Fruit fly (Drosophila melanogaster) whole organism, embryonic: ENCODE measurements around the gene Glg1.

ENCODE experiments used
- ATbp ChIP-seq: fragments of 200-800 bp; sonication (Bioruptor generic); optimal IDR thresholded peaks from 2 replicates; lab custom pipeline; 2017; ENCODE audit warnings: missing biosample characterization, mild to moderate bottlenecking, missing genetic modification characterization, missing genetic modification reagents
- Atf6 ChIP-seq: fragments of 200-800 bp; sonication (Bioruptor generic); IDR thresholded peaks from 2 replicates; pipeline ENCODE4 v1.3.6; 2022; ENCODE audit warnings: missing biosample characterization, missing genetic modification characterization
- BEAF-32 ChIP-seq: fragments of 200-800 bp; sonication (Bioruptor generic); optimal IDR thresholded peaks from 3 replicates; lab custom pipeline; 2017; ENCODE audit warnings: missing biosample characterization, missing genetic modification characterization, mild to moderate bottlenecking, moderate library complexity, missing genetic modification reagents
- CG11696 ChIP-seq: fragments of 200-800 bp; sonication (Bioruptor generic); IDR thresholded peaks from 2 replicates; pipeline ENCODE4 v1.3.6; 2022; ENCODE audit warnings: missing biosample characterization, missing genetic modification characterization
- CG16779 ChIP-seq: fragments of 200-800 bp; sonication (Bioruptor generic); IDR thresholded peaks from 2 replicates; pipeline ENCODE4 v1.3.6; 2022; ENCODE audit warnings: missing biosample characterization, missing genetic modification characterization
- CG18619 ChIP-seq: fragments of 200-800 bp; sonication (Bioruptor generic); optimal IDR thresholded peaks from 3 replicates; lab custom pipeline; 2017; ENCODE audit warnings: missing biosample characterization, mild to moderate bottlenecking, missing genetic modification characterization
- CG2875 ChIP-seq: fragments of 200-800 bp; sonication (Bioruptor generic); optimal IDR thresholded peaks from 2 replicates; lab custom pipeline; 2017; ENCODE audit warnings: missing biosample characterization, mild to moderate bottlenecking, missing genetic modification characterization, missing genetic modification reagents
- CG3065 ChIP-seq: fragments of 200-800 bp; sonication (Bioruptor generic); optimal IDR thresholded peaks from 2 replicates; lab custom pipeline; 2016; ENCODE audit warnings: missing biosample characterization, missing genetic modification characterization
- CG31365 ChIP-seq: fragments of 200-800 bp; sonication (Bioruptor generic); optimal IDR thresholded peaks from 2 replicates; lab custom pipeline; 2018; ENCODE audit warnings: missing biosample characterization, mild to moderate bottlenecking, missing genetic modification characterization
- CG32772 ChIP-seq: fragments of 200-800 bp; sonication (Bioruptor generic); IDR thresholded peaks from 2 replicates; pipeline ENCODE4 v1.3.6; 2022; ENCODE audit warnings: missing biosample characterization, missing genetic modification characterization
- CG33557 ChIP-seq: fragments of 200-800 bp; sonication (Bioruptor generic); optimal IDR thresholded peaks from 2 replicates; lab custom pipeline; 2019; ENCODE audit warnings: missing biosample characterization, mild to moderate bottlenecking, missing genetic modification characterization, moderate library complexity
- CG3838 ChIP-seq: fragments of 200-800 bp; sonication (Bioruptor generic); optimal IDR thresholded peaks from 3 replicates; lab custom pipeline; 2016; ENCODE audit warnings: missing biosample characterization, missing genetic modification characterization
- CG6272 ChIP-seq: fragments of 200-800 bp; sonication (Bioruptor generic); IDR thresholded peaks from 2 replicates; pipeline ENCODE4 v1.3.6; 2022; ENCODE audit warnings: missing biosample characterization, missing genetic modification characterization
- CG6683 ChIP-seq: fragments of 200-800 bp; sonication (Bioruptor generic); optimal IDR thresholded peaks from 2 replicates; lab custom pipeline; 2017; ENCODE audit warnings: missing biosample characterization, mild to moderate bottlenecking, missing genetic modification characterization, missing genetic modification reagents
- CG6765 ChIP-seq: fragments of 200-800 bp; sonication (Bioruptor generic); optimal IDR thresholded peaks from 3 replicates; lab custom pipeline; 2017; ENCODE audit warnings: missing biosample characterization, mild to moderate bottlenecking, missing genetic modification characterization
- CG6813 ChIP-seq: fragments of 200-800 bp; sonication (Bioruptor generic); optimal IDR thresholded peaks from 2 replicates; lab custom pipeline; 2017; ENCODE audit warnings: missing biosample characterization, missing genetic modification characterization, mild to moderate bottlenecking, moderate library complexity, missing genetic modification reagents
- CG7556 ChIP-seq: fragments of 200-800 bp; sonication (Bioruptor generic); optimal IDR thresholded peaks from 2 replicates; lab custom pipeline; 2017; ENCODE audit warnings: missing biosample characterization, mild to moderate bottlenecking, missing genetic modification characterization
- CG8290 ChIP-seq, 3 experiments: fragments of 200-800 bp; sonication (Bioruptor generic); optimal IDR thresholded peaks; 2 replicates each; lab custom pipeline; 2016 to 2019; ENCODE audit warnings: missing biosample characterization in 3 of 3, missing genetic modification characterization in 3 of 3, mild to moderate bottlenecking in 2 of 3, moderate library complexity in 1 of 3
- CG9609 ChIP-seq: fragments of 200-800 bp; sonication (Bioruptor generic); optimal IDR thresholded peaks from 3 replicates; lab custom pipeline; 2016; ENCODE audit warnings: missing biosample characterization, missing genetic modification characterization
- CG9932 ChIP-seq: fragments of 200-800 bp; sonication (Bioruptor generic); IDR thresholded peaks from 2 replicates; pipeline ENCODE4 v1.3.6; 2022; ENCODE audit warnings: missing biosample characterization, missing genetic modification characterization
- CrebB ChIP-seq: fragments of 200-800 bp; sonication (Bioruptor generic); optimal IDR thresholded peaks from 3 replicates; lab custom pipeline; 2018; ENCODE audit warnings: missing biosample characterization, mild to moderate bottlenecking, missing genetic modification characterization
- Dbx ChIP-seq: fragments of 200-800 bp; sonication (Bioruptor generic); IDR thresholded peaks from 3 replicates; pipeline ENCODE4 v1.3.6; 2022; ENCODE audit warnings: missing biosample characterization, missing genetic modification characterization
- ERR ChIP-seq: fragments of 200-800 bp; sonication (Bioruptor generic); optimal IDR thresholded peaks from 2 replicates; lab custom pipeline; 2016; ENCODE audit warnings: missing biosample characterization, missing genetic modification characterization
- H2.0 ChIP-seq: fragments of 200-800 bp; sonication (Bioruptor generic); IDR thresholded peaks from 2 replicates; pipeline ENCODE4 v1.3.6; 2022; ENCODE audit warnings: missing biosample characterization, missing genetic modification characterization
- Hmx ChIP-seq: fragments of 200-800 bp; sonication (Bioruptor generic); optimal IDR thresholded peaks from 2 replicates; lab custom pipeline; 2016; ENCODE audit warnings: missing biosample characterization, missing genetic modification characterization
- Nf-YA ChIP-seq: fragments of 200-800 bp; sonication (Bioruptor generic); IDR thresholded peaks from 2 replicates; pipeline ENCODE4 v1.3.6; 2022; ENCODE audit warnings: missing biosample characterization, missing genetic modification characterization
- Sry-β ChIP-seq: fragments of 200-800 bp; sonication (Bioruptor generic); optimal IDR thresholded peaks from 2 replicates; lab custom pipeline; 2018; ENCODE audit warnings: missing biosample characterization, mild to moderate bottlenecking, missing genetic modification characterization, moderate library complexity
- al ChIP-seq: fragments of 200-800 bp; sonication (Bioruptor generic); IDR thresholded peaks from 2 replicates; pipeline ENCODE4 v1.3.6; 2022; ENCODE audit warnings: missing biosample characterization, missing genetic modification characterization
- dimm ChIP-seq: fragments of 200-800 bp; sonication (Bioruptor generic); IDR thresholded peaks from 2 replicates; pipeline ENCODE4 v1.3.6; 2022; ENCODE audit warnings: missing biosample characterization, missing genetic modification characterization
- ewg ChIP-seq: fragments of 200-800 bp; sonication (Bioruptor generic); optimal IDR thresholded peaks from 3 replicates; lab custom pipeline; 2017; ENCODE audit warnings: mild to moderate bottlenecking, missing biosample characterization, missing genetic modification reagents, missing genetic modification characterization
- eyg ChIP-seq: fragments of 200-800 bp; sonication (Bioruptor generic); optimal IDR thresholded peaks from 3 replicates; lab custom pipeline; 2016; ENCODE audit warnings: missing biosample characterization, missing genetic modification characterization
- gro ChIP-seq: fragments of 200-800 bp; sonication (Bioruptor generic); optimal IDR thresholded peaks from 2 replicates; lab custom pipeline; 2016; ENCODE audit warnings: missing biosample characterization, missing genetic modification characterization
- gt ChIP-seq: fragments of 200-800 bp; sonication (Bioruptor generic); IDR thresholded peaks from 2 replicates; pipeline ENCODE4 v1.3.6; 2022; ENCODE audit warnings: missing biosample characterization, missing genetic modification characterization
- hkb ChIP-seq, 2 experiments: fragments of 200-800 bp in 1 of 2; fragments of >200 bp in 1 of 2; sonication (Bioruptor generic) in 1 of 2; IDR thresholded peaks in 1 of 2; optimal IDR thresholded peaks in 1 of 2; 2 replicates each; pipeline versions ENCODE4 v1.3.6 to Lab custom; 2017 to 2022; ENCODE audit warnings: missing biosample characterization in 1 of 2, missing genetic modification characterization in 1 of 2
- ind ChIP-seq: fragments of 200-800 bp; sonication (Bioruptor generic); optimal IDR thresholded peaks from 3 replicates; lab custom pipeline; 2016; ENCODE audit warnings: missing biosample characterization, missing genetic modification characterization
- insv ChIP-seq, 2 experiments: fragments of 200-800 bp; sonication (Bioruptor generic); optimal IDR thresholded peaks; 3 replicates each; lab custom pipeline; 2016 to 2018; ENCODE audit warnings: missing biosample characterization in 2 of 2, missing genetic modification characterization in 2 of 2
- lov ChIP-seq, 2 experiments: fragments of 200-800 bp in 1 of 2; fragments of >200 bp in 1 of 2; sonication (Bioruptor generic) in 1 of 2; IDR thresholded peaks in 1 of 2; optimal IDR thresholded peaks in 1 of 2; 2 replicates in 1 of 2; 3 replicates in 1 of 2; pipeline versions ENCODE4 v1.3.6 to Lab custom; 2017 to 2022; ENCODE audit warnings: missing biosample characterization in 1 of 2, missing genetic modification characterization in 1 of 2
- nom ChIP-seq: fragments of 200-800 bp; sonication (Bioruptor generic); optimal IDR thresholded peaks from 2 replicates; lab custom pipeline; 2017; ENCODE audit warnings: missing biosample characterization, missing genetic modification characterization, mild to moderate bottlenecking, moderate library complexity, missing genetic modification reagents
- pb ChIP-seq: fragments of 200-800 bp; sonication (Bioruptor generic); optimal IDR thresholded peaks from 3 replicates; lab custom pipeline; 2016; ENCODE audit warnings: missing biosample characterization, missing genetic modification characterization
- pfk ChIP-seq: fragments of 200-800 bp; sonication (Bioruptor generic); optimal IDR thresholded peaks from 2 replicates; lab custom pipeline; 2018; ENCODE audit warnings: missing biosample characterization, mild to moderate bottlenecking, missing genetic modification characterization, moderate library complexity
- pnt ChIP-seq: fragments of 200-800 bp; sonication (Bioruptor generic); optimal IDR thresholded peaks from 3 replicates; lab custom pipeline; 2016; ENCODE audit warnings: missing biosample characterization, missing genetic modification characterization
- sisA ChIP-seq: fragments of 200-800 bp; sonication (Bioruptor generic); IDR thresholded peaks from 2 replicates; pipeline ENCODE4 v1.3.6; 2022; ENCODE audit warnings: missing biosample characterization, missing genetic modification characterization
- tap ChIP-seq: fragments of 200-800 bp; optimal IDR thresholded peaks from 3 replicates; lab custom pipeline; 2019; ENCODE audit warnings: missing biosample characterization, mild to moderate bottlenecking, missing genetic modification characterization, moderate library complexity

The Glg1 gene

dm6 chr3L:21509488-21510122 lies 2.3 kb upstream of the Glg1 start (continued):
- TF ChIP-seq Dbx (0 out of 3 replicates have a peak, but pooled peaks have one; percentile 24), CG6813 (GFP tag; lab: Kevin White, UChicago) (no peak), ERR (GFP tag; lab: Kevin White, UChicago) (no peak), gro (GFP tag; lab: Kevin White, UChicago) (peak; percentile 39), Atf6 (GFP tag; lab: Robert Waterston, UW) (0 out of 2 replicates have a peak, but pooled peaks have one; percentile 18), tap (tag; lab: Kevin White, UChicago) (peak; percentile 43), eyg (GFP tag; lab: Kevin White, UChicago) (no peak), pnt (peak; percentile 11), pfk (GFP tag; lab: Kevin White, UChicago) (no peak), ewg (no peak), CG18619 (GFP tag; lab: Kevin White, UChicago) (no peak), CrebB (tag; lab: Kevin White, UChicago) (no peak), CG33557 (GFP tag; lab: Kevin White, UChicago) (no peak), CG11696 (GFP tag; lab: Robert Waterston, UW) (no peak), H2.0 (0 out of 2 replicates have a peak, but pooled peaks have one; percentile 32), lov (optimal IDR thresholded peaks at IDR 0.05; lab: Kevin White, UChicago) (no peak), lov (GFP tag; IDR thresholded peaks at IDR 0.05; lab: Robert Waterston, UW) (no peak), CG6765 (GFP tag; lab: Kevin White, UChicago) (no peak), CG3838 (GFP tag; lab: Kevin White, UChicago) (no peak), ind (peak; percentile 39), Sry-β (GFP tag; lab: Kevin White, UChicago) (no peak), CG8290 (GFP tag; optimal IDR thresholded peaks at IDR 0.05; lab: Kevin White, UChicago) (no peak), CG8290 (tag; optimal IDR thresholded peaks at IDR 0.05; lab: Kevin White, UChicago) (peak in 1 of 2 experiments; percentile 49), sisA (GFP tag; lab: Robert Waterston, UW) (no peak), CG6272 (GFP tag; lab: Robert Waterston, UW) (no peak), pb (GFP tag; lab: Kevin White, UChicago) (peak; percentile 17), CG9609 (no peak), CG6683 (GFP tag; lab: Kevin White, UChicago) (no peak), BEAF-32 (GFP tag; lab: Kevin White, UChicago) (no peak), Hmx (GFP tag; lab: Kevin White, UChicago) (no peak), dimm (GFP tag; lab: Robert Waterston, UW) (no peak), gt (GFP tag; lab: Robert Waterston, UW) (no peak), insv (GFP tag; optimal IDR thresholded peaks at IDR 0.05; lab: Kevin White, UChicago) (no peak), CG7556 (peak; percentile 51), CG3065 (no peak), ATbp (peak; percentile 25), CG9932 (GFP tag; lab: Robert Waterston, UW) (no peak), CG2875 (GFP tag; lab: Kevin White, UChicago) (peak; percentile 23), CG31365 (tag; lab: Kevin White, UChicago) (no peak), Nf-YA (GFP tag; lab: Robert Waterston, UW) (no peak), CG32772 (GFP tag; lab: Robert Waterston, UW) (no peak), CG16779 (GFP tag; lab: Robert Waterston, UW) (no peak), hkb (optimal IDR thresholded peaks at IDR 0.05; lab: Kevin White, UChicago) (no peak), hkb (GFP tag; IDR thresholded peaks at IDR 0.05; lab: Robert Waterston, UW) (no peak), al (GFP tag; lab: Robert Waterston, UW) (no peak), nom (GFP tag; lab: Kevin White, UChicago) (peak; percentile 23)
- TF ChIP-seq, all 482 proteins: peak for 158
